Worm (Caenorhabditis elegans) whole organism, L2 larva: ENCODE measurements around the gene htrl-1.

Experiments
- C34F6.9 ChIP-seq: fragments of 150-350 bp; optimal IDR thresholded peaks from 2 replicates; lab custom pipeline; 2014; ENCODE audit warnings: missing biosample characterization, missing genetic modification characterization
- F13H6.1 ChIP-seq: sonication (generic microtip); optimal IDR thresholded peaks from 2 replicates; lab custom pipeline; 2016; ENCODE audit warnings: missing genetic modification characterization, missing compliant biosample characterization
- R02D3.7 ChIP-seq: fragments of 150-350 bp; optimal IDR thresholded peaks from 2 replicates; lab custom pipeline; 2014; ENCODE audit warnings: missing biosample characterization, missing genetic modification characterization
- Y55F3AM.14 ChIP-seq: fragments of 200-800 bp; sonication (Bioruptor generic); optimal IDR thresholded peaks from 2 replicates; lab custom pipeline; 2018; ENCODE audit warnings: mild to moderate bottlenecking, missing genetic modification characterization, missing compliant biosample characterization
- ZK546.5 ChIP-seq: sonication (generic microtip); optimal IDR thresholded peaks from 2 replicates; lab custom pipeline; 2017; ENCODE audit warnings: missing biosample characterization, missing genetic modification characterization
- alr-1 ChIP-seq: fragments of 150-350 bp; optimal IDR thresholded peaks from 2 replicates; lab custom pipeline; 2014; ENCODE audit warnings: missing biosample characterization, missing genetic modification characterization
- aly-2 ChIP-seq: fragments of 150-350 bp; optimal IDR thresholded peaks from 2 replicates; lab custom pipeline; 2014; ENCODE audit warnings: missing biosample characterization, missing genetic modification characterization
- ama-1 ChIP-seq: fragments of 150-350 bp; optimal IDR thresholded peaks from 2 replicates; lab custom pipeline; 2018; ENCODE audit warnings: inconsistent platforms
- blmp-1 ChIP-seq: sonication (generic microtip); optimal IDR thresholded peaks from 2 replicates; lab custom pipeline; 2017; ENCODE audit warnings: missing genetic modification characterization, mild to moderate bottlenecking, missing compliant biosample characterization, antibody characterized with exemption, moderate library complexity; ENCODE audit not compliant: insufficient read depth
- ceh-16 ChIP-seq: fragments of 150-350 bp; optimal IDR thresholded peaks from 2 replicates; lab custom pipeline; 2014; ENCODE audit warnings: missing biosample characterization, missing genetic modification characterization
- ceh-82 ChIP-seq: fragments of 150-350 bp; optimal IDR thresholded peaks from 2 replicates; lab custom pipeline; 2014; ENCODE audit warnings: missing biosample characterization, missing genetic modification characterization
- crh-2 ChIP-seq: sonication (generic microtip); optimal IDR thresholded peaks from 2 replicates; lab custom pipeline; 2017; ENCODE audit warnings: missing biosample characterization, missing genetic modification characterization
- dmd-4 ChIP-seq: sonication (generic microtip); optimal IDR thresholded peaks from 2 replicates; lab custom pipeline; 2017; ENCODE audit warnings: missing biosample characterization, missing genetic modification characterization
- egl-27 ChIP-seq: sonication (generic microtip); optimal IDR thresholded peaks from 3 replicates; lab custom pipeline; 2017; ENCODE audit warnings: missing biosample characterization, missing genetic modification reagents, missing genetic modification characterization
- elt-1 ChIP-seq: fragments of 150-350 bp; optimal IDR thresholded peaks from 2 replicates; lab custom pipeline; 2014; ENCODE audit warnings: missing biosample characterization, missing genetic modification characterization
- elt-3 ChIP-seq: sonication (generic microtip); optimal IDR thresholded peaks from 2 replicates; lab custom pipeline; 2017; ENCODE audit warnings: missing biosample characterization, missing genetic modification characterization
- fos-1 ChIP-seq: fragments of 150-350 bp; optimal IDR thresholded peaks from 2 replicates; lab custom pipeline; 2014; ENCODE audit warnings: missing biosample characterization, missing genetic modification characterization
- gmeb-1 ChIP-seq: fragments of 150-350 bp; optimal IDR thresholded peaks from 2 replicates; lab custom pipeline; 2014; ENCODE audit warnings: missing biosample characterization, missing genetic modification characterization
- lin-11 ChIP-seq: fragments of 150-350 bp; sonication (generic microtip); optimal IDR thresholded peaks from 2 replicates; lab custom pipeline; 2014; ENCODE audit warnings: missing biosample characterization, missing genetic modification characterization, inconsistent platforms, mixed read lengths
- lin-13 ChIP-seq: fragments of 150-350 bp; optimal IDR thresholded peaks from 2 replicates; lab custom pipeline; 2014; ENCODE audit warnings: missing biosample characterization, missing genetic modification reagents, missing genetic modification characterization
- lin-39 ChIP-seq: fragments of 150-350 bp; optimal IDR thresholded peaks from 2 replicates; lab custom pipeline; 2014; ENCODE audit warnings: missing biosample characterization, missing genetic modification reagents, missing genetic modification characterization
- lsy-2 ChIP-seq, 2 experiments: fragments of 150-350 bp in 1 of 2; sonication (generic microtip) in 1 of 2; optimal IDR thresholded peaks; 2 replicates each; lab custom pipeline; 2014 to 2017; ENCODE audit warnings: missing biosample characterization in 2 of 2, missing genetic modification characterization in 2 of 2
- mab-5 ChIP-seq: fragments of 150-350 bp; optimal IDR thresholded peaks from 2 replicates; lab custom pipeline; 2014; ENCODE audit warnings: missing biosample characterization, missing genetic modification characterization
- mbf-1 ChIP-seq: sonication (generic microtip); optimal IDR thresholded peaks from 2 replicates; lab custom pipeline; 2017; ENCODE audit warnings: missing biosample characterization, missing genetic modification characterization
- mdl-1 ChIP-seq, 2 experiments: fragments of 150-350 bp in 1 of 2; sonication (generic microtip) in 1 of 2; optimal IDR thresholded peaks; 2 replicates each; lab custom pipeline; 2017; ENCODE audit warnings: missing biosample characterization in 2 of 2, missing genetic modification characterization in 2 of 2
- nhr-10 ChIP-seq: sonication (generic microtip); optimal IDR thresholded peaks from 2 replicates; lab custom pipeline; 2017; ENCODE audit warnings: missing biosample characterization, missing genetic modification characterization
- nhr-11 ChIP-seq: fragments of 150-350 bp; optimal IDR thresholded peaks from 2 replicates; lab custom pipeline; 2014; ENCODE audit warnings: missing biosample characterization, missing genetic modification characterization
- nhr-12 ChIP-seq: fragments of 150-350 bp; optimal IDR thresholded peaks from 2 replicates; lab custom pipeline; 2014; ENCODE audit warnings: missing biosample characterization, missing genetic modification characterization
- nhr-129 ChIP-seq: fragments of 150-350 bp; optimal IDR thresholded peaks from 2 replicates; lab custom pipeline; 2014; ENCODE audit warnings: missing biosample characterization, missing genetic modification characterization
- nhr-21 ChIP-seq: fragments of 150-350 bp; optimal IDR thresholded peaks from 2 replicates; lab custom pipeline; 2014; ENCODE audit warnings: missing biosample characterization, missing genetic modification characterization
- nhr-23 ChIP-seq: fragments of 150-350 bp; optimal IDR thresholded peaks from 2 replicates; lab custom pipeline; 2014; ENCODE audit warnings: missing biosample characterization, missing genetic modification reagents, missing genetic modification characterization
- nhr-237 ChIP-seq: fragments of 150-350 bp; optimal IDR thresholded peaks from 2 replicates; lab custom pipeline; 2014; ENCODE audit warnings: missing biosample characterization, missing genetic modification characterization
- nhr-25 ChIP-seq: fragments of 150-350 bp; sonication (generic microtip); optimal IDR thresholded peaks from 3 replicates; lab custom pipeline; 2014; ENCODE audit warnings: missing biosample characterization, missing genetic modification characterization
- nhr-6 ChIP-seq: fragments of 150-350 bp; optimal IDR thresholded peaks from 2 replicates; lab custom pipeline; 2014; ENCODE audit warnings: missing biosample characterization, missing genetic modification characterization
- nhr-77 ChIP-seq: fragments of 150-350 bp; optimal IDR thresholded peaks from 2 replicates; lab custom pipeline; 2014; ENCODE audit warnings: missing biosample characterization, missing genetic modification characterization
- peb-1 ChIP-seq: fragments of 150-350 bp; optimal IDR thresholded peaks from 2 replicates; lab custom pipeline; 2014; ENCODE audit warnings: missing biosample characterization, missing genetic modification characterization
- sem-4 ChIP-seq: fragments of 150-350 bp; optimal IDR thresholded peaks from 2 replicates; lab custom pipeline; 2014; ENCODE audit warnings: missing biosample characterization, missing genetic modification reagents, missing genetic modification characterization
- skn-1 ChIP-seq: sonication (generic microtip); optimal IDR thresholded peaks from 2 replicates; lab custom pipeline; 2017; ENCODE audit warnings: missing biosample characterization, missing genetic modification characterization
- sma-3 ChIP-seq: sonication (generic microtip); optimal IDR thresholded peaks from 2 replicates; lab custom pipeline; 2016; ENCODE audit warnings: missing genetic modification reagents, missing genetic modification characterization, missing compliant biosample characterization
- sma-9 ChIP-seq, 2 experiments: fragments of 150-350 bp in 1 of 2; sonication (generic microtip) in 1 of 2; optimal IDR thresholded peaks; 2 replicates each; lab custom pipeline; 2014 to 2016; ENCODE audit warnings: missing genetic modification characterization in 2 of 2, mild to moderate bottlenecking in 1 of 2, missing biosample characterization in 1 of 2, missing compliant biosample characterization in 1 of 2, missing genetic modification reagents in 1 of 2, moderate library complexity in 1 of 2
- snpc-4 ChIP-seq: fragments of 150-350 bp; optimal IDR thresholded peaks from 2 replicates; lab custom pipeline; 2014; ENCODE audit warnings: missing biosample characterization, missing genetic modification characterization
- unc-39 ChIP-seq: fragments of 150-350 bp; optimal IDR thresholded peaks from 2 replicates; lab custom pipeline; 2014; ENCODE audit warnings: missing biosample characterization, missing genetic modification characterization
- unc-55 ChIP-seq: fragments of 150-350 bp; sonication (generic microtip); optimal IDR thresholded peaks from 3 replicates; lab custom pipeline; 2014; ENCODE audit warnings: missing biosample characterization, missing genetic modification reagents, missing genetic modification characterization
- unc-62 ChIP-seq: fragments of 150-350 bp; optimal IDR thresholded peaks from 2 replicates; lab custom pipeline; 2014; ENCODE audit warnings: missing biosample characterization, missing genetic modification reagents, missing genetic modification characterization
- zag-1 ChIP-seq: fragments of 150-350 bp; optimal IDR thresholded peaks from 2 replicates; lab custom pipeline; 2014; ENCODE audit warnings: missing biosample characterization, missing genetic modification characterization
- ztf-1 ChIP-seq: fragments of 200-800 bp; sonication (Bioruptor generic); conservative IDR thresholded peaks from 2 replicates; pipeline ENCODE4 v1.3.6; 2022; ENCODE audit warnings: missing genetic modification characterization, missing compliant biosample characterization
- ztf-11 ChIP-seq: sonication (generic microtip); optimal IDR thresholded peaks from 2 replicates; lab custom pipeline; 2017; ENCODE audit warnings: missing biosample characterization, missing genetic modification characterization
- ztf-4 ChIP-seq: fragments of 150-350 bp; optimal IDR thresholded peaks from 2 replicates; lab custom pipeline; 2014; ENCODE audit warnings: missing biosample characterization, missing genetic modification characterization

htrl-1 gene

ce11 chrV:11531831-11532534, 35.8 kb upstream of the htrl-1 start (continued):
- peak; percentile 96 for TF ChIP-seq blmp-1 (tag; lab: Kevin White, UChicago)
- no peak for TF ChIP-seq elt-3 (tag; lab: Kevin White, UChicago)
- TF ChIP-seq peb-1 (tag; lab: Kevin White, UChicago): no peak
- peak; percentile 97 for TF ChIP-seq sma-9 (GFP tag; optimal IDR thresholded peaks at IDR 0.05; lab: Kevin White, UChicago)
- no peak for TF ChIP-seq sma-9 (tag; optimal IDR thresholded peaks at IDR 0.05; lab: Kevin White, UChicago)
- peak; percentile 73 for TF ChIP-seq nhr-6 (tag; lab: Kevin White, UChicago)
- no peak for TF ChIP-seq zag-1
- TF ChIP-seq snpc-4: no peak
- no peak for TF ChIP-seq aly-2
- no peak for TF ChIP-seq ama-1 (lab: Kevin White, UChicago)
- no peak for TF ChIP-seq elt-1 (tag; lab: Kevin White, UChicago)
- TF ChIP-seq F13H6.1 (tag; lab: Kevin White, UChicago): peak; percentile 96
- TF ChIP-seq nhr-12 (tag; lab: Kevin White, UChicago): no peak
- peak; percentile 38 for TF ChIP-seq ztf-4 (tag; lab: Kevin White, UChicago)
- TF ChIP-seq nhr-25 (tag; lab: Kevin White, UChicago): peak; percentile 95
- TF ChIP-seq egl-27 (tag; lab: Kevin White, UChicago): peak; percentile 77
- TF ChIP-seq ceh-82: no peak
- TF ChIP-seq gmeb-1: peak; percentile 55
- TF ChIP-seq nhr-10 (tag; lab: Kevin White, UChicago): no peak
- TF ChIP-seq, all 48 proteins: peak for 20

ce11 chrV:11531100-11531499, 34.9 kb upstream of the htrl-1 start:
- TF ChIP-seq gmeb-1 (no peak), lin-11 (tag; lab: Kevin White, UChicago) (no peak), blmp-1 (tag; lab: Kevin White, UChicago) (peak; percentile 97), R02D3.7 (tag; lab: Kevin White, UChicago) (no peak), sma-3 (GFP tag; lab: Kevin White, UChicago) (peak; percentile 82), nhr-23 (tag; lab: Kevin White, UChicago) (no peak), ceh-16 (tag; lab: Kevin White, UChicago) (peak; percentile 53), ama-1 (lab: Kevin White, UChicago) (no peak), nhr-25 (tag; lab: Kevin White, UChicago) (peak; percentile 96), skn-1 (tag; lab: Kevin White, UChicago) (no peak), nhr-77 (no peak), unc-39 (tag; lab: Kevin White, UChicago) (no peak), dmd-4 (no peak), peb-1 (tag; lab: Kevin White, UChicago) (no peak), elt-3 (tag; lab: Kevin White, UChicago) (no peak), ZK546.5 (tag; lab: Kevin White, UChicago) (no peak), F13H6.1 (tag; lab: Kevin White, UChicago) (peak; percentile 48), mbf-1 (no peak), egl-27 (tag; lab: Kevin White, UChicago) (peak; percentile 32), nhr-6 (tag; lab: Kevin White, UChicago) (peak; percentile 73), ztf-4 (tag; lab: Kevin White, UChicago) (peak; percentile 16), nhr-11 (tag; lab: Kevin White, UChicago) (no peak), lsy-2 (tag; optimal IDR thresholded peaks at IDR 0.05; lab: Kevin White, UChicago) (peak in 1 of 2 experiments; percentile 45), ceh-82 (no peak), ztf-1 (GFP tag; lab: Robert Waterston, UW) (no peak), fos-1 (tag; lab: Kevin White, UChicago) (peak; percentile 18), nhr-21 (tag; lab: Kevin White, UChicago) (peak; percentile 47), nhr-10 (tag; lab: Kevin White, UChicago) (no peak), lin-13 (GFP tag; lab: Kevin White, UChicago) (no peak), snpc-4 (peak; percentile 16), Y55F3AM.14 (GFP tag; lab: Kevin White, UChicago) (peak; percentile 45), nhr-129 (tag; lab: Kevin White, UChicago) (peak; percentile 80), sem-4 (tag; lab: Kevin White, UChicago) (no peak), nhr-12 (tag; lab: Kevin White, UChicago) (no peak), mdl-1 (tag; optimal IDR thresholded peaks at IDR 0.05; lab: Kevin White, UChicago) (no peak), mab-5 (tag; lab: Kevin White, UChicago) (no peak), unc-55 (no peak), sma-9 (GFP tag; optimal IDR thresholded peaks at IDR 0.05; lab: Kevin White, UChicago) (peak; percentile 65), sma-9 (tag; optimal IDR thresholded peaks at IDR 0.05; lab: Kevin White, UChicago) (no peak), crh-2 (tag; lab: Kevin White, UChicago) (peak; percentile 53), nhr-237 (tag; lab: Kevin White, UChicago) (no peak), ztf-11 (tag; lab: Kevin White, UChicago) (no peak), C34F6.9 (tag; lab: Kevin White, UChicago) (peak; percentile 24), zag-1 (no peak), elt-1 (tag; lab: Kevin White, UChicago) (no peak), aly-2 (no peak), unc-62 (GFP tag; lab: Kevin White, UChicago) (no peak), lin-39 (tag; lab: Kevin White, UChicago) (no peak), alr-1 (tag; lab: Kevin White, UChicago) (no peak)
